Worm (Caenorhabditis elegans): ENCODE measurements around the gene epg-9.

DNA sequence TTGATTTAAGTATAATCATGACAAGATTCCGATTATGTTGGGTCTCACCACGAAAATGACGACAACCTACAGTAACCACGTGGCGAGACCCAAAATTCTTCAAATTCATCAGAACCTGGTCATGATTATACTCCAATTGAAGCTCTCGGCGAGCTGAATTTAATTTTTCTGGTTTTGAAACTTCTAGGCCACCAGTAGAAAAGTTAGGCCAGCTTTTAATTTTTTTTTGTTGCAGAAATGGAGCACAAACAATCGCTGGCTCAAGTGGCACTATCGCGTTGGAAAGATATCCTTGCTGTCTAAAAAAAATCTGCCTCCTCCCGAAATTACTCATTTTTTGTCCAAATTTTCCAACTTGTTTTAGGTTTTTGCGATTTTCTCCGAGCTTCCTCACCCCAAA lies 5.6 kb downstream of the epg-9 start:
- no peak for TF ChIP-seq lin-1 (GFP tag; IDR thresholded peaks at IDR 0.05)
- no peak for TF ChIP-seq snpc-4 (tag; optimal IDR thresholded peaks at IDR 0.05)
- TF ChIP-seq Y105C5A.15 (GFP tag; IDR thresholded peaks at IDR 0.05) = no peak
- no peak for TF ChIP-seq lin-13 (GFP tag; optimal IDR thresholded peaks at IDR 0.05)
- TF ChIP-seq cey-2 (tag; optimal IDR thresholded peaks at IDR 0.05; ENCODE audit: borderline replicate concordance, insufficient read depth) = no peak
- TF ChIP-seq hlh-30 (tag; optimal IDR thresholded peaks at IDR 0.05; ENCODE audit: insufficient read depth) = no peak
- no peak for TF ChIP-seq lin-39 (tag; optimal IDR thresholded peaks at IDR 0.05)
- no peak for TF ChIP-seq F49E8.2 (tag; optimal IDR thresholded peaks at IDR 0.05; ENCODE audit: borderline replicate concordance)
